Worm (Caenorhabditis elegans) whole organism, L2 larva: ENCODE results near the gene F49E12.12.
A peak's percentile ranks its signal among the peaks of the same experiment; 100 is the strongest.

Experiments used
- C34F6.9 ChIP-seq: fragments of 150-350 bp; optimal IDR thresholded peaks from 2 replicates; lab custom pipeline; 2014; ENCODE audit warnings: missing biosample characterization, missing genetic modification characterization
- F13H6.1 ChIP-seq: sonication (generic microtip); optimal IDR thresholded peaks from 2 replicates; lab custom pipeline; 2016; ENCODE audit warnings: missing genetic modification characterization, missing compliant biosample characterization
- R02D3.7 ChIP-seq: fragments of 150-350 bp; optimal IDR thresholded peaks from 2 replicates; lab custom pipeline; 2014; ENCODE audit warnings: missing biosample characterization, missing genetic modification characterization
- alr-1 ChIP-seq: fragments of 150-350 bp; optimal IDR thresholded peaks from 2 replicates; lab custom pipeline; 2014; ENCODE audit warnings: missing biosample characterization, missing genetic modification characterization
- aly-2 ChIP-seq: fragments of 150-350 bp; optimal IDR thresholded peaks from 2 replicates; lab custom pipeline; 2014; ENCODE audit warnings: missing biosample characterization, missing genetic modification characterization
- ama-1 ChIP-seq: fragments of 150-350 bp; optimal IDR thresholded peaks from 2 replicates; lab custom pipeline; 2018; ENCODE audit warnings: inconsistent platforms
- blmp-1 ChIP-seq: sonication (generic microtip); optimal IDR thresholded peaks from 2 replicates; lab custom pipeline; 2017; ENCODE audit warnings: missing genetic modification characterization, mild to moderate bottlenecking, missing compliant biosample characterization, antibody characterized with exemption, moderate library complexity; ENCODE audit not compliant: insufficient read depth
- ceh-16 ChIP-seq: fragments of 150-350 bp; optimal IDR thresholded peaks from 2 replicates; lab custom pipeline; 2014; ENCODE audit warnings: missing biosample characterization, missing genetic modification characterization
- ceh-82 ChIP-seq: fragments of 150-350 bp; optimal IDR thresholded peaks from 2 replicates; lab custom pipeline; 2014; ENCODE audit warnings: missing biosample characterization, missing genetic modification characterization
- crh-2 ChIP-seq: sonication (generic microtip); optimal IDR thresholded peaks from 2 replicates; lab custom pipeline; 2017; ENCODE audit warnings: missing biosample characterization, missing genetic modification characterization
- dmd-4 ChIP-seq: sonication (generic microtip); optimal IDR thresholded peaks from 2 replicates; lab custom pipeline; 2017; ENCODE audit warnings: missing biosample characterization, missing genetic modification characterization
- egl-27 ChIP-seq: sonication (generic microtip); optimal IDR thresholded peaks from 3 replicates; lab custom pipeline; 2017; ENCODE audit warnings: missing biosample characterization, missing genetic modification reagents, missing genetic modification characterization
- elt-1 ChIP-seq: fragments of 150-350 bp; optimal IDR thresholded peaks from 2 replicates; lab custom pipeline; 2014; ENCODE audit warnings: missing biosample characterization, missing genetic modification characterization
- elt-3 ChIP-seq: sonication (generic microtip); optimal IDR thresholded peaks from 2 replicates; lab custom pipeline; 2017; ENCODE audit warnings: missing biosample characterization, missing genetic modification characterization
- fos-1 ChIP-seq: fragments of 150-350 bp; optimal IDR thresholded peaks from 2 replicates; lab custom pipeline; 2014; ENCODE audit warnings: missing biosample characterization, missing genetic modification characterization
- gmeb-1 ChIP-seq: fragments of 150-350 bp; optimal IDR thresholded peaks from 2 replicates; lab custom pipeline; 2014; ENCODE audit warnings: missing biosample characterization, missing genetic modification characterization
- lin-11 ChIP-seq: fragments of 150-350 bp; sonication (generic microtip); optimal IDR thresholded peaks from 2 replicates; lab custom pipeline; 2014; ENCODE audit warnings: missing biosample characterization, missing genetic modification characterization, inconsistent platforms, mixed read lengths
- lin-13 ChIP-seq: fragments of 150-350 bp; optimal IDR thresholded peaks from 2 replicates; lab custom pipeline; 2014; ENCODE audit warnings: missing biosample characterization, missing genetic modification reagents, missing genetic modification characterization
- lsy-2 ChIP-seq, 2 experiments: fragments of 150-350 bp in 1 of 2; sonication (generic microtip) in 1 of 2; optimal IDR thresholded peaks; 2 replicates each; lab custom pipeline; 2014 to 2017; ENCODE audit warnings: missing biosample characterization in 2 of 2, missing genetic modification characterization in 2 of 2
- mbf-1 ChIP-seq: sonication (generic microtip); optimal IDR thresholded peaks from 2 replicates; lab custom pipeline; 2017; ENCODE audit warnings: missing biosample characterization, missing genetic modification characterization
- nhr-11 ChIP-seq: fragments of 150-350 bp; optimal IDR thresholded peaks from 2 replicates; lab custom pipeline; 2014; ENCODE audit warnings: missing biosample characterization, missing genetic modification characterization
- nhr-129 ChIP-seq: fragments of 150-350 bp; optimal IDR thresholded peaks from 2 replicates; lab custom pipeline; 2014; ENCODE audit warnings: missing biosample characterization, missing genetic modification characterization
- nhr-23 ChIP-seq: fragments of 150-350 bp; optimal IDR thresholded peaks from 2 replicates; lab custom pipeline; 2014; ENCODE audit warnings: missing biosample characterization, missing genetic modification reagents, missing genetic modification characterization
- nhr-25 ChIP-seq: fragments of 150-350 bp; sonication (generic microtip); optimal IDR thresholded peaks from 3 replicates; lab custom pipeline; 2014; ENCODE audit warnings: missing biosample characterization, missing genetic modification characterization
- nhr-6 ChIP-seq: fragments of 150-350 bp; optimal IDR thresholded peaks from 2 replicates; lab custom pipeline; 2014; ENCODE audit warnings: missing biosample characterization, missing genetic modification characterization
- nhr-77 ChIP-seq: fragments of 150-350 bp; optimal IDR thresholded peaks from 2 replicates; lab custom pipeline; 2014; ENCODE audit warnings: missing biosample characterization, missing genetic modification characterization
- peb-1 ChIP-seq: fragments of 150-350 bp; optimal IDR thresholded peaks from 2 replicates; lab custom pipeline; 2014; ENCODE audit warnings: missing biosample characterization, missing genetic modification characterization
- sem-4 ChIP-seq: fragments of 150-350 bp; optimal IDR thresholded peaks from 2 replicates; lab custom pipeline; 2014; ENCODE audit warnings: missing biosample characterization, missing genetic modification reagents, missing genetic modification characterization
- skn-1 ChIP-seq: sonication (generic microtip); optimal IDR thresholded peaks from 2 replicates; lab custom pipeline; 2017; ENCODE audit warnings: missing biosample characterization, missing genetic modification characterization
- sma-3 ChIP-seq: sonication (generic microtip); optimal IDR thresholded peaks from 2 replicates; lab custom pipeline; 2016; ENCODE audit warnings: missing genetic modification reagents, missing genetic modification characterization, missing compliant biosample characterization
- snpc-4 ChIP-seq: fragments of 150-350 bp; optimal IDR thresholded peaks from 2 replicates; lab custom pipeline; 2014; ENCODE audit warnings: missing biosample characterization, missing genetic modification characterization
- ztf-1 ChIP-seq: fragments of 200-800 bp; sonication (Bioruptor generic); conservative IDR thresholded peaks from 2 replicates; pipeline ENCODE4 v1.3.6; 2022; ENCODE audit warnings: missing genetic modification characterization, missing compliant biosample characterization
- ztf-11 ChIP-seq: sonication (generic microtip); optimal IDR thresholded peaks from 2 replicates; lab custom pipeline; 2017; ENCODE audit warnings: missing biosample characterization, missing genetic modification characterization
- ztf-4 ChIP-seq: fragments of 150-350 bp; optimal IDR thresholded peaks from 2 replicates; lab custom pipeline; 2014; ENCODE audit warnings: missing biosample characterization, missing genetic modification characterization

Gene F49E12.12

ce11 chrII:8399064-8399463, 17.8 kb downstream of the F49E12.12 start, which contains the start of gene dod-23:
Gene dod-23 (minus strand): TSS chrII:8399164.
- no peak for TF ChIP-seq elt-3 (tag; lab: Kevin White, UChicago)

DNA sequence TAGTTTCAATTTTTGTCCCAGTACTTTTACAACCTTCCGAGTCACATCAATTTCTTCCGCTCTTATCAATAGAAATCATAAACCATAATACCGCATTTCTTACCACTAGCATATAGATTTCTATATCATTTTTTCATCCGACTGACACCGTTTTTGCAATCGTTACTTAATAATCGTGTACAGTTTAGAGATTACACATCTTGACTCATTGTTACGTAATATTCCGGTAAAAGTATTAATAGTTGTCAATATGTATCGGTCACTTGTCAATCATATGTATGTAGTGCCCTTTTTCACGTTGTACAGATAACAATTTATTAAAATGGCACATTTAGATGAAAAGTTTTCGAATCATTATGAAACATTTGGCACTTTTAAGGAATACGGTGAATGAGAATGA, 18.7 kb downstream of the F49E12.12 start:
- TF ChIP-seq fos-1 (tag; lab: Kevin White, UChicago) (peak; percentile 30), C34F6.9 (no peak), dmd-4 (no peak)

DNA sequence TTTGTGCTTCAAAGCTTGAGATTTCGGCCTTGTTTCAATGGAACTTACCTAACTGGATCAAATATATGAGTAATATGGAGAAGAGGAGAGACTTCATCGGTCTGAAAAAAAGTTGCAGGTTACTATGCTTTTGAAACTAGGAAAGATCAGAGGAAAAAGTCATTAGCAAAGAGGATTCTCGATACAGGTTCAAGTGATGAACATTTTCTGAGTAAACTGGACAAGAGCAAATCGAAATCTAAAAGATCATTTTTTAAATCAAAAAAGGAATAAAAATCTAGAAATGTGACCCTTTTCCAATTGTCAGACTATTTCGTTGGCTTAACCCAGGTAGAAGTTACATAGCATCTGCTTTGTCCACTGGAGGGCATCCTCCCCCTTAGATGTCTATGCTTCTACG, 23.5 kb downstream of the F49E12.12 start, which contains the start of gene skpo-1:
Gene skpo-1 (minus strand): TSS at position 101 of the 400 bp plus-strand sequence.
- TF ChIP-seq R02D3.7 (tag; lab: Kevin White, UChicago) (no peak), lsy-2 (tag; optimal IDR thresholded peaks at IDR 0.05; lab: Kevin White, UChicago) (no peak), F13H6.1 (no peak), dmd-4 (no peak), gmeb-1 (no peak), skn-1 (tag; lab: Kevin White, UChicago) (no peak), lin-13 (GFP tag; lab: Kevin White, UChicago) (no peak), ceh-16 (no peak), nhr-23 (no peak), ztf-1 (GFP tag; lab: Robert Waterston, UW) (no peak), elt-1 (tag; lab: Kevin White, UChicago) (no peak), crh-2 (tag; lab: Kevin White, UChicago) (no peak)

DNA sequence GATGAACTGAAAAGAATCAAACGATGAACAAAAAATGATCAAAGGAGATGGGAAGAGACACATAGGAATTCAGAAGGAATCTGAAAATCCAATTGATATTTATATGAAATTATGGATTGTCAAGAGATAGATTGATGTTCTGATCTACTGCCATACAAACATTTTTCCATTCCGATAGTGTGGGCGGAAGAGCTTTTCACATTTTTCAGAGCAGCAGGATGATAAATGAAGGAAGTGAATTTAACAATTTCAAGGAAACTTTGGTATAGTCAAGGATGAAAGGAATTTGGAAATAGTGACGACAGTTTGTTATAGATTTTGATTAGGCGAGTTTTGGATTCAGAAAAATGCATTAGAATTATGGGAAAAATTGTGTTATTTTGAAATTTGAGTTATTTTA, 24.0 kb downstream of the F49E12.12 start, which contains the start of gene ubc-24:
Gene ubc-24 (plus strand): TSS at position 301 of the 400 bp plus-strand sequence.
- no peak for TF ChIP-seq lin-11
- TF ChIP-seq sma-3: no peak
- no peak for TF ChIP-seq ztf-4
- no peak for TF ChIP-seq alr-1 (tag; lab: Kevin White, UChicago)
- no peak for TF ChIP-seq blmp-1 (tag; lab: Kevin White, UChicago)
- TF ChIP-seq ztf-11 (tag; lab: Kevin White, UChicago): no peak
- TF ChIP-seq nhr-77 (tag; lab: Kevin White, UChicago): no peak
- no peak for TF ChIP-seq egl-27 (tag; lab: Kevin White, UChicago)
- no peak for TF ChIP-seq sem-4 (tag; lab: Kevin White, UChicago)
- TF ChIP-seq snpc-4 (tag; lab: Kevin White, UChicago): no peak
- no peak for TF ChIP-seq crh-2 (tag; lab: Kevin White, UChicago)
- TF ChIP-seq mbf-1: no peak
- TF ChIP-seq skn-1 (tag; lab: Kevin White, UChicago): no peak
- TF ChIP-seq peb-1 (tag; lab: Kevin White, UChicago): no peak
- TF ChIP-seq aly-2: no peak
- no peak for TF ChIP-seq nhr-6 (tag; lab: Kevin White, UChicago)
- no peak for TF ChIP-seq nhr-129 (tag; lab: Kevin White, UChicago)

DNA sequence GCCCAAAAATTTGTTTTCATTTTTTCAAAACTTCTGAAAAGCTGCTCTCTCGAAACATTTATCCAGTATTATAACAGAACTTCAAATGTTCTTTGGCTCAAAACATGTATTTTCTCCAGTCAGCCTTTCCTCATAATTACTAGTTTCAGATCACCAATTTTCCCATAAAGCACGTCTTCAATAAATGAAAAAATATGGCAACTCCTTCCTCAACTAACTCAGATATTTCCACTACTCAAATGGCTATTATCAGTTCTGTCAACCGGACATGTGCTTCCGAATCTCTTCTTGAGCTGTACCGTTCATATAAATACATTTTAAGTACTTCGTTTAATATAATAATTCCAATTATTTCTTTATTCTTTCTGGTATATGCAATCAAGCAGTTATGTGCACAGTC, 26.2 kb downstream of the F49E12.12 start, which contains the start of gene sra-13:
Gene sra-13 (plus strand): TSS at position 195 of the 400 bp plus-strand sequence.
- TF ChIP-seq blmp-1 (tag; lab: Kevin White, UChicago) (no peak), nhr-11 (tag; lab: Kevin White, UChicago) (no peak)

DNA sequence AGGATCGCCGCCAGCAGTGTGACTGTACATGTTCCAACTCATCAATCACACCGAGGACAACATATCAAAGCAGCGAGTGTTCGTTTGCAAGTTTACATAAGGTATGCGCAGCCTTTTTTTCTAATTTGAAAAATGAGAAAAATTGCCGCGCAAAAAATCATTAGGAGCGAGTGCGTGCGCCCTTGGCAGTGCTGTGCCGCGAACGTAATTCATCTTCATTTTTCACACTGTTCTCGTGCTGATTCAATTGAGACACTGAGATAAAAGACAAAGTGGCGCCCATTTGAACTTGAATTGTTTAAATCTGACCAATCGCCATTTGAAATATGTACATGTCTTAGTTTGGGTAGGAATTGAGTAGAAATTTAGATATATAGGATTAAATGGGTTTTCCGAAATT, 28.2 kb downstream of the F49E12.12 start:
- TF ChIP-seq sem-4 (tag; lab: Kevin White, UChicago) (peak; percentile 28), ceh-82 (tag; lab: Kevin White, UChicago) (no peak)

DNA sequence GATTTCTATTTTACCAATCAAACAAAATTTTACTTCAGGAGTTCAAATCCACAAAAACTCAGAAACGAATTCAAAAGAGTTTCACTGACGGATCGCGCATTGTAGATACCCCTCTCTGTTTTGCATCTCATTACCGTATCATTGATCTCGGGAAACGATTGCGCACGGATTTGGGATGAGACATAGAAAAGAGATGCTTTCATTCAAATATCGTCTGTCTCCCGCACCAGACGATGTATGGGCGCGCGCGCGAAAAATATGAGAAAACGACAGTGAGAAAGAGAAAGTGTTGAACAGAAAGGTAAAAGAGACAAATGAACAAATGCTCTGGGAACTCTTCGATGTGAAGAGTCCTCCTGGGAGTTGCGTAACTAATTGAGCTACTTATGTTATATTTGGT, 29.7 kb downstream of the F49E12.12 start:
- TF ChIP-seq ztf-11 (tag; lab: Kevin White, UChicago): no peak
- no peak for TF ChIP-seq sma-3
- no peak for TF ChIP-seq ama-1 (lab: Kevin White, UChicago)
- no peak for TF ChIP-seq nhr-25 (tag; lab: Kevin White, UChicago)
- no peak for TF ChIP-seq lsy-2 (tag; optimal IDR thresholded peaks at IDR 0.05; lab: Kevin White, UChicago)
